Worm (Caenorhabditis elegans): ENCODE results near the gene rocf-1.

rocf-1 gene

DNA sequence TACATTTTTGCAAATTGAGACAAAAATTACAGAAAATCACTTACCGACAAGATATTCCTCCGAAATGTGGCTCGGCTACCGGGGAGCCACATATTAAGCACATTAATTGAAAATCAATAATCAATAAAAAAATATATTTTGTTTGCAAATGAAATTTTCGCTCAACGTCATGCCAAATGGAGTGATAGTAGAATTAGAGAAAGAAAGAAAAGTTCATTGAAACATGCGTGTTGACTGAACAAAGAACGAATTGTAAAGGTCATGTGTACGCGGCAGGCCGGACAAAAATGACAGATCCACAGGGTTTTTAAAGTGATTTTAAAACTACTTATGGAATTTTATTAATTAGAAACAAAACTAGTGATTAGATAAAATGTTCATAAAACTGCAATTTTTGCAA, 19.3 kb upstream of the rocf-1 start (continued):
- TF ChIP-seq ztf-11 (tag; optimal IDR thresholded peaks at IDR 0.05), result no peak
- no peak for TF ChIP-seq dsc-1 (tag; optimal IDR thresholded peaks at IDR 0.05)
- no peak for TF ChIP-seq xbp-1 (tag; optimal IDR thresholded peaks at IDR 0.05)
- TF ChIP-seq fos-1 (tag; optimal IDR thresholded peaks at IDR 0.05), result no peak
- TF ChIP-seq nhr-19 (GFP tag; conservative IDR thresholded peaks at IDR 0.05), result peak; percentile 27; the same call in 1 of the 2 replicates
- no peak for TF ChIP-seq lin-39 (tag; optimal IDR thresholded peaks at IDR 0.05)
- no peak for TF ChIP-seq fkh-8 (tag; optimal IDR thresholded peaks at IDR 0.05)
- TF ChIP-seq lin-15B (tag; optimal IDR thresholded peaks at IDR 0.05), result no peak
- TF ChIP-seq sptf-1 (tag; optimal IDR thresholded peaks at IDR 0.05), result no peak
- TF ChIP-seq Y116A8C.19 (tag; optimal IDR thresholded peaks at IDR 0.05; ENCODE audit: borderline replicate concordance), result no peak
- TF ChIP-seq unc-98 (GFP tag; IDR thresholded peaks at IDR 0.05), result no peak
- no peak for TF ChIP-seq nhr-76 (tag; optimal IDR thresholded peaks at IDR 0.05)
- no peak for TF ChIP-seq unc-30 (tag; optimal IDR thresholded peaks at IDR 0.05)
- TF ChIP-seq nhr-77 (tag; optimal IDR thresholded peaks at IDR 0.05), result no peak
- TF ChIP-seq ama-1 (optimal IDR thresholded peaks at IDR 0.05), result no peak
- TF ChIP-seq lir-3 (tag; optimal IDR thresholded peaks at IDR 0.05; ENCODE audit: poor library complexity), result no peak
- no peak for TF ChIP-seq nhr-71 (tag; optimal IDR thresholded peaks at IDR 0.05)
- no peak for TF ChIP-seq alr-1 (tag; optimal IDR thresholded peaks at IDR 0.05; ENCODE audit: borderline replicate concordance)
- no peak for TF ChIP-seq nhr-47 (tag; optimal IDR thresholded peaks at IDR 0.05)
- TF ChIP-seq ztf-4 (tag; optimal IDR thresholded peaks at IDR 0.05), result no peak
- TF ChIP-seq sox-4 (tag; optimal IDR thresholded peaks at IDR 0.05), result no peak
- TF ChIP-seq skn-1 (tag; optimal IDR thresholded peaks at IDR 0.05), result no peak
- TF ChIP-seq lin-35 (GFP tag; optimal IDR thresholded peaks at IDR 0.05), result peak in 1 of 2 experiments; percentile 43
- no peak for TF ChIP-seq mef-2 (tag; optimal IDR thresholded peaks at IDR 0.05)

DNA sequence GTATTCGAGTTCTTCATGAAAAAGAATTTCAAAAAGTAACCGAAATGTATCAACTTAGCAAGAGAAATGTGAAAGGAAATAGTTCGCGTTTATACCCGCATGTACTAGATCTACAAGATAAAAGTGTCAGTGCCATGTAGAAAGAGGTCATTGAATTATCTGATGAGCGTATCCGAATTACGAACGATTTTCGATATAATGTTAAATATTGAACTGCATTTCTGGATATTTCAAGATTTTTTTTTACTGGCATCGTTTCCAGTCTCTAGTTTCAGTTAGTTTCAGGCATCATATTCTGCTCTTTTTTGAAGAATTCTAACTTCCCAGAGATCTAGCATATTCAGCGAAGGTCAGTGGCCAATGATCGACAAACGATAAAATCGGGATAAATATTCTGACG, 17.1 kb upstream of the rocf-1 start, which contains the start of gene nhr-150:
TSS of gene nhr-150 (minus strand) at position 92 of the 400 bp plus-strand sequence.
- TF ChIP-seq fos-1 (tag; optimal IDR thresholded peaks at IDR 0.05) (no peak), ztf-11 (tag; optimal IDR thresholded peaks at IDR 0.05) (no peak), snu-23 (GFP tag; optimal IDR thresholded peaks at IDR 0.05) (no peak), F16B12.6 (tag; optimal IDR thresholded peaks at IDR 0.05) (no peak), nhr-85 (tag) (no peak), skn-1 (tag; optimal IDR thresholded peaks at IDR 0.05) (no peak), nhr-77 (tag; optimal IDR thresholded peaks at IDR 0.05) (no peak), mab-9 (GFP tag; IDR thresholded peaks at IDR 0.05) (no peak), mef-2 (tag; optimal IDR thresholded peaks at IDR 0.05) (no peak), pqm-1 (tag; optimal IDR thresholded peaks at IDR 0.05) (no peak), irx-1 (tag; optimal IDR thresholded peaks at IDR 0.05) (no peak)

DNA sequence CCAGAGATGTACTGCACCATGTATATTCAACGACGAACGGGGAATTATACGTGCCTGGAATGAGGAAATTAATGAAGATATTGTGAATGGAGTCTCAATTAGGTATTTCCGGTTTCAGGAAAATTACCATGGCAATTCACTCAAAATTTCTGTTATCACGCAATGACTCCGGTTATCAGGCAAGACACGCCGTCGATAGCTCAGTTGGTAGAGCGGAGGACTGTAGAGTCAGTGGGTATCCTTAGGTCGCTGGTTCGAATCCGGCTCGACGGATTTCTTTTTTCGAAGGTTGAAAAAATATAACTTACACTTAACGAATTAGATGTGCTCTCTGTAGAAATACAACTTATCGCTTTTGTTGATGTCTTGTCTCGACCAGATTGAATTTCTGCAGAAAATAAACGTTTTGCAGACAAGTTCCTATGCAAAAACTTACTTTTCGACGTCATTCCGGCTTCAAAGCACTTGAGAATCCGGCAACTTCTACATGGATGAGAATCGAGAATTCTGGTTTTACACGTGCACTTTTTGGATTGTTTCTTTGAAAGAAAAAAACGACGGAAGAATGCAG, 16.3 kb upstream of the rocf-1 start:
- TF ChIP-seq nhr-28 (tag; optimal IDR thresholded peaks at IDR 0.05) (no peak), egl-27 (tag; optimal IDR thresholded peaks at IDR 0.05) (no peak), ceh-88 (GFP tag; IDR thresholded peaks at IDR 0.05) (no peak), nhr-77 (tag; optimal IDR thresholded peaks at IDR 0.05) (no peak), dsc-1 (tag; optimal IDR thresholded peaks at IDR 0.05) (no peak), nhr-11 (tag; optimal IDR thresholded peaks at IDR 0.05) (no peak), nhr-12 (tag; optimal IDR thresholded peaks at IDR 0.05) (no peak), aha-1 (tag; optimal IDR thresholded peaks at IDR 0.05) (no peak), mep-1 (tag; optimal IDR thresholded peaks at IDR 0.05) (no peak), Y116A8C.19 (tag; optimal IDR thresholded peaks at IDR 0.05; ENCODE audit: borderline replicate concordance) (no peak), nhr-19 (GFP tag; conservative IDR thresholded peaks at IDR 0.05) (no peak), F16B12.6 (tag; optimal IDR thresholded peaks at IDR 0.05) (no peak), lin-35 (GFP tag; optimal IDR thresholded peaks at IDR 0.05) (no peak), blmp-1 (tag; optimal IDR thresholded peaks at IDR 0.05) (no peak), tlp-1 (tag; optimal IDR thresholded peaks at IDR 0.05) (no peak), hlh-4 (tag; optimal IDR thresholded peaks at IDR 0.05) (no peak), ceh-90 (tag; optimal IDR thresholded peaks at IDR 0.05) (no peak), fkh-4 (tag; optimal IDR thresholded peaks at IDR 0.05; ENCODE audit: borderline replicate concordance) (no peak), hpl-2 (GFP tag; optimal IDR thresholded peaks at IDR 0.05) (no peak)
